Fruit fly (Drosophila melanogaster) whole organism, embryonic: ENCODE results near the gene lawc.

Experiments used
- CG6654 ChIP-seq: fragments of 200-800 bp; sonication (Bioruptor generic); optimal IDR thresholded peaks from 2 replicates; lab custom pipeline; 2017; ENCODE audit warnings: missing biosample characterization, mild to moderate bottlenecking, missing genetic modification characterization
- Hand ChIP-seq: fragments of 200-800 bp; sonication (Bioruptor generic); optimal IDR thresholded peaks from 2 replicates; lab custom pipeline; 2017; ENCODE audit warnings: mild to moderate bottlenecking, missing biosample characterization, missing genetic modification reagents, missing genetic modification characterization
- dan ChIP-seq: fragments of 200-800 bp; sonication (Bioruptor generic); IDR thresholded peaks from 2 replicates; pipeline ENCODE4 v1.3.6; 2022; ENCODE audit warnings: missing biosample characterization, missing genetic modification characterization
- sd ChIP-seq: fragments of 200-800 bp; sonication (Bioruptor generic); optimal IDR thresholded peaks from 3 replicates; lab custom pipeline; 2018; ENCODE audit warnings: missing biosample characterization, mild to moderate bottlenecking, missing genetic modification characterization, moderate library complexity

- no peak for TF ChIP-seq sd
- no peak for TF ChIP-seq CG6654
- TF ChIP-seq Hand (GFP tag; lab: Kevin White, UChicago) = no peak
- TF ChIP-seq dan (GFP tag; lab: Robert Waterston, UW) = no peak
Measured at dm6 chrX:8444279-8444678, 32.8 kb upstream of the lawc start.
